Worm (Caenorhabditis elegans): ENCODE data around the gene chil-14.

chil-14 gene

DNA sequence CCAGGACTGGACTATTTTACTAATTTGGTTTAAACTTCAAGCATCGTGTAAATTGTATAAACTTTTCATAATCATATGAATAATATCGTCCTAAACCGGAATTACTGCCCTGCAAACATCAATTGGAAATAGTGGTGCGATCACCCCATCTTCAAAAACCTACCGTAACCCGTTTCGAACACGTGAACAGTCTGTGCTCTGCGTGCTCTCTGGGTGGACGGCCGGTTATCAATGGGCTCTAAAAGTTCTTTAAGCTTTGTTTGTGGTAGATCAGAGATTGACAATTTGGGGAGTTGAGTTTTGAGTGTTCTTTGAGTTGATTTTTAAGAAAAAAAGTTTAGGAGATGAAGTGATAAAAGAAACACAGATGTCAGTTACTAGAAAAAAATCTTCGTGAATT lies 1.8 kb downstream of the chil-14 start (continued):
- TF ChIP-seq daf-16 (GFP tag; optimal IDR thresholded peaks at IDR 0.05): no peak
- peak; percentile 82 for TF ChIP-seq daf-16 (tag; optimal IDR thresholded peaks at IDR 0.05)
- no peak for TF ChIP-seq Y105C5A.15 (GFP tag; IDR thresholded peaks at IDR 0.05)
- no peak for TF ChIP-seq spr-3 (GFP tag; optimal IDR thresholded peaks at IDR 0.05)
- TF ChIP-seq hmg-1.1 (GFP tag; IDR thresholded peaks at IDR 0.05): no peak
- no peak for TF ChIP-seq ceh-82 (tag; optimal IDR thresholded peaks at IDR 0.05)
- peak; percentile 91 for TF ChIP-seq mdt-29 (GFP tag; IDR thresholded peaks at IDR 0.05)
- no peak for TF ChIP-seq jun-1 (tag; optimal IDR thresholded peaks at IDR 0.05)
- TF ChIP-seq dve-1 (tag; optimal IDR thresholded peaks at IDR 0.05; ENCODE audit: insufficient read depth): peak; percentile 95
- TF ChIP-seq nhr-41 (GFP tag; IDR thresholded peaks at IDR 0.05): no peak
- TF ChIP-seq lin-13 (GFP tag; optimal IDR thresholded peaks at IDR 0.05): no peak
- no peak for TF ChIP-seq ztf-11 (tag; optimal IDR thresholded peaks at IDR 0.05)
- TF ChIP-seq sdz-12 (GFP tag; optimal IDR thresholded peaks at IDR 0.05): no peak
- no peak for TF ChIP-seq ces-1 (GFP tag; optimal IDR thresholded peaks at IDR 0.05)
- TF ChIP-seq F10B5.3 (tag; optimal IDR thresholded peaks at IDR 0.05): no peak
- peak in 1 of 2 experiments; percentile 3 for TF ChIP-seq mdl-1 (tag; optimal IDR thresholded peaks at IDR 0.05)
- TF ChIP-seq aha-1 (tag): no peak
- TF ChIP-seq ZK546.5 (tag; optimal IDR thresholded peaks at IDR 0.05): no peak
- peak in 1 of 2 experiments; percentile 15 for TF ChIP-seq hif-1 (tag; optimal IDR thresholded peaks at IDR 0.05)
- no peak for TF ChIP-seq duxl-1 (tag; optimal IDR thresholded peaks at IDR 0.05; ENCODE audit: poor library complexity)
- no peak for TF ChIP-seq Y5F2A.4 (GFP tag; optimal IDR thresholded peaks at IDR 0.05)
- TF ChIP-seq php-3 (GFP tag; IDR thresholded peaks at IDR 0.05): no peak
- TF ChIP-seq mxl-2 (GFP tag; conservative IDR thresholded peaks at IDR 0.05): peak; percentile 92
- TF ChIP-seq mes-2 (tag; optimal IDR thresholded peaks at IDR 0.05; ENCODE audit: poor library complexity, severe bottlenecking): no peak
- no peak for TF ChIP-seq unc-62 (GFP tag; optimal IDR thresholded peaks at IDR 0.05 in 1 of 2)
- TF ChIP-seq unc-62 (tag; optimal IDR thresholded peaks at IDR 0.05): no peak
- TF ChIP-seq lin-15B (tag; optimal IDR thresholded peaks at IDR 0.05): no peak
- no peak for TF ChIP-seq saeg-2 (GFP tag; IDR thresholded peaks at IDR 0.05)
- no peak for TF ChIP-seq vab-7 (GFP tag; IDR thresholded peaks at IDR 0.05)
- TF ChIP-seq F49E8.2 (tag; optimal IDR thresholded peaks at IDR 0.05; ENCODE audit: borderline replicate concordance): no peak
- TF ChIP-seq Y48G9A.11 (GFP tag; IDR thresholded peaks at IDR 0.05): no peak
- no peak for TF ChIP-seq lin-38 (GFP tag; IDR thresholded peaks at IDR 0.05)
- TF ChIP-seq nhr-48 (tag; optimal IDR thresholded peaks at IDR 0.05): peak; percentile 72
- TF ChIP-seq zip-2 (tag; optimal IDR thresholded peaks at IDR 0.05): no peak
- TF ChIP-seq tra-1 (GFP tag; IDR thresholded peaks at IDR 0.05): peak; percentile 34; the same call in 1 of the 2 replicates
- TF ChIP-seq dmd-8 (GFP tag; IDR thresholded peaks at IDR 0.05): no peak
- no peak for TF ChIP-seq T26A8.4 (GFP tag; IDR thresholded peaks at IDR 0.05)
- TF ChIP-seq dmd-6 (GFP tag; IDR thresholded peaks at IDR 0.05): peak; percentile 96
- TF ChIP-seq nhr-77 (tag; optimal IDR thresholded peaks at IDR 0.05): peak; percentile 89
- no peak for TF ChIP-seq nhr-111 (GFP tag; optimal IDR thresholded peaks at IDR 0.05)
- no peak for TF ChIP-seq ZK337.2 (GFP tag; IDR thresholded peaks at IDR 0.05)
- TF ChIP-seq daf-12 (tag; optimal IDR thresholded peaks at IDR 0.05): no peak
- TF ChIP-seq hlh-11 (tag; optimal IDR thresholded peaks at IDR 0.05): peak; percentile 77
- no peak for TF ChIP-seq nhr-42 (GFP tag; IDR thresholded peaks at IDR 0.05)
- TF ChIP-seq zip-11 (GFP tag; IDR thresholded peaks at IDR 0.05): no peak
- TF ChIP-seq ceh-32 (tag; optimal IDR thresholded peaks at IDR 0.05; ENCODE audit: poor library complexity): no peak
- no peak for TF ChIP-seq ceh-20 (GFP tag; IDR thresholded peaks at IDR 0.05)
- TF ChIP-seq dmd-9 (GFP tag; IDR thresholded peaks at IDR 0.05): no peak
- no peak for TF ChIP-seq daf-8 (GFP tag; IDR thresholded peaks at IDR 0.05)
- no peak for TF ChIP-seq F26F4.8 (GFP tag; conservative IDR thresholded peaks at IDR 0.05)
- TF ChIP-seq rbr-2 (tag; optimal IDR thresholded peaks at IDR 0.05): no peak
- no peak for TF ChIP-seq T20F7.1 (GFP tag; optimal IDR thresholded peaks at IDR 0.05)
